Fruit fly (Drosophila melanogaster) whole organism: Measurements from ENCODE around the gene Osi6.

Experiments used
- CG8478 ChIP-seq: fragments of >200 bp; optimal IDR thresholded peaks from 2 replicates; lab custom pipeline; 2018; ENCODE audit warnings: inconsistent platforms
- Dll ChIP-seq: fragments of >200 bp; optimal IDR thresholded peaks from 2 replicates; lab custom pipeline; 2017
- EcR ChIP-seq, 2 experiments: fragments of >200 bp; optimal IDR thresholded peaks; 2 replicates each; lab custom pipeline; 2017; ENCODE audit warnings: missing biosample characterization in 2 of 2, missing genetic modification characterization in 2 of 2, missing genetic modification reagents in 2 of 2
- pan ChIP-seq: fragments of >200 bp; optimal IDR thresholded peaks from 2 replicates; lab custom pipeline; 2017
- psq ChIP-seq: fragments of >200 bp; optimal IDR thresholded peaks from 2 replicates; lab custom pipeline; 2017
- usp ChIP-seq: fragments of >200 bp; optimal IDR thresholded peaks from 2 replicates; lab custom pipeline; 2017; ENCODE audit warnings: missing biosample characterization, missing genetic modification characterization, mixed read lengths

The Osi6 gene

dm6 chr3R:6234189-6234758 lies at the start of gene Osi6:
Osi6 (plus strand) TSS chr3R:6234708.
- TF ChIP-seq CG8478: no peak
- no peak for TF ChIP-seq usp (GFP tag; lab: Kevin White, UChicago)
- no peak for TF ChIP-seq psq (lab: Kevin White, UChicago)
- TF ChIP-seq Dll (lab: Kevin White, UChicago): peak; percentile 29
- TF ChIP-seq EcR (GFP tag; optimal IDR thresholded peaks at IDR 0.05; lab: Kevin White, UChicago): no peak

dm6 chr3R:6187015-6187414 lies 47.5 kb upstream of the Osi6 start, which contains the start of gene NPFR:
NPFR (plus strand) TSS chr3R:6187315.
- TF ChIP-seq pan (lab: Kevin White, UChicago) (no peak), psq (lab: Kevin White, UChicago) (no peak), Dll (lab: Kevin White, UChicago) (no peak), usp (GFP tag; lab: Kevin White, UChicago) (no peak)

dm6 chr3R:6196416-6196815 lies 38.1 kb upstream of the Osi6 start:
- TF ChIP-seq usp (GFP tag; lab: Kevin White, UChicago) (no peak), Dll (lab: Kevin White, UChicago) (no peak), psq (lab: Kevin White, UChicago) (no peak), pan (lab: Kevin White, UChicago) (no peak), CG8478 (no peak), EcR (GFP tag; optimal IDR thresholded peaks at IDR 0.05; lab: Kevin White, UChicago) (no peak)

- no peak for TF ChIP-seq psq (lab: Kevin White, UChicago)
- no peak for TF ChIP-seq pan (lab: Kevin White, UChicago)
- no peak for TF ChIP-seq Dll (lab: Kevin White, UChicago)
- no peak for TF ChIP-seq CG8478
- no peak for TF ChIP-seq usp (GFP tag; lab: Kevin White, UChicago)
- no peak for TF ChIP-seq EcR (GFP tag; optimal IDR thresholded peaks at IDR 0.05; lab: Kevin White, UChicago)
Observed at dm6 chr3R:6198488-6198892, 36.0 kb upstream of the Osi6 start, which contains the start of gene Osi24. Osi24 (plus strand) TSS chr3R:6198811.

- TF ChIP-seq usp (GFP tag; lab: Kevin White, UChicago): no peak
- no peak for TF ChIP-seq psq (lab: Kevin White, UChicago)
- no peak for TF ChIP-seq Dll (lab: Kevin White, UChicago)
- no peak for TF ChIP-seq CG8478
- no peak for TF ChIP-seq pan (lab: Kevin White, UChicago)
- no peak for TF ChIP-seq EcR (GFP tag; optimal IDR thresholded peaks at IDR 0.05; lab: Kevin White, UChicago)
Observed at dm6 chr3R:6199717-6200116, 34.8 kb upstream of the Osi6 start.

- TF ChIP-seq psq (lab: Kevin White, UChicago) (no peak), pan (lab: Kevin White, UChicago) (no peak), EcR (GFP tag; optimal IDR thresholded peaks at IDR 0.05; lab: Kevin White, UChicago) (no peak), usp (GFP tag; lab: Kevin White, UChicago) (no peak), CG8478 (no peak), Dll (lab: Kevin White, UChicago) (no peak)
Observed at dm6 chr3R:6203000-6203399, 31.5 kb upstream of the Osi6 start.

- TF ChIP-seq CG8478 (no peak), EcR (GFP tag; optimal IDR thresholded peaks at IDR 0.05; lab: Kevin White, UChicago) (no peak), usp (GFP tag; lab: Kevin White, UChicago) (no peak), psq (lab: Kevin White, UChicago) (no peak), Dll (lab: Kevin White, UChicago) (no peak), pan (lab: Kevin White, UChicago) (no peak)
Observed at dm6 chr3R:6209073-6209472, 25.4 kb upstream of the Osi6 start, which contains the start of gene Osi2. Osi2 (plus strand) TSS chr3R:6209373.

dm6 chr3R:6210266-6211040 lies 24.1 kb upstream of the Osi6 start:
- TF ChIP-seq EcR (GFP tag; optimal IDR thresholded peaks at IDR 0.05; lab: Kevin White, UChicago): no peak
- no peak for TF ChIP-seq Dll (lab: Kevin White, UChicago)
- no peak for TF ChIP-seq psq (lab: Kevin White, UChicago)
- TF ChIP-seq CG8478: no peak
- TF ChIP-seq pan (lab: Kevin White, UChicago): no peak
- no peak for TF ChIP-seq usp (GFP tag; lab: Kevin White, UChicago)

dm6 chr3R:6211041-6211377 lies 23.5 kb upstream of the Osi6 start:
- TF ChIP-seq CG8478 (no peak), psq (lab: Kevin White, UChicago) (no peak), pan (lab: Kevin White, UChicago) (no peak)

- TF ChIP-seq CG8478 (no peak), pan (lab: Kevin White, UChicago) (no peak), usp (GFP tag; lab: Kevin White, UChicago) (no peak), psq (lab: Kevin White, UChicago) (no peak), Dll (lab: Kevin White, UChicago) (no peak)
Observed at dm6 chr3R:6214227-6214626, 20.3 kb upstream of the Osi6 start.

dm6 chr3R:6215053-6215882 lies 19.2 kb upstream of the Osi6 start, which contains the start of gene Osi3:
Osi3 (plus strand) TSS chr3R:6215832.
- no peak for TF ChIP-seq psq (lab: Kevin White, UChicago)
- no peak for TF ChIP-seq usp (GFP tag; lab: Kevin White, UChicago)
- no peak for TF ChIP-seq pan (lab: Kevin White, UChicago)
- TF ChIP-seq EcR (GFP tag; optimal IDR thresholded peaks at IDR 0.05; lab: Kevin White, UChicago): no peak
- TF ChIP-seq CG8478: no peak
- no peak for TF ChIP-seq Dll (lab: Kevin White, UChicago)
